Worm (Caenorhabditis elegans) whole organism, L3 larva: ENCODE results near the gene Y17G7B.8.

Experiments used
- R02D3.7 ChIP-seq: fragments of 150-350 bp; optimal IDR thresholded peaks from 2 replicates; lab custom pipeline; 2014; ENCODE audit warnings: missing biosample characterization, missing genetic modification characterization
- ZK546.5 ChIP-seq: sonication (generic microtip); optimal IDR thresholded peaks from 2 replicates; lab custom pipeline; 2017; ENCODE audit warnings: missing biosample characterization, missing genetic modification characterization
- aly-2 ChIP-seq: fragments of 150-350 bp; optimal IDR thresholded peaks from 2 replicates; lab custom pipeline; 2014; ENCODE audit warnings: missing biosample characterization, missing genetic modification characterization
- ama-1 ChIP-seq: fragments of 150-350 bp; optimal IDR thresholded peaks from 2 replicates; lab custom pipeline; 2018
- egl-5 ChIP-seq: fragments of 150-350 bp; optimal IDR thresholded peaks from 2 replicates; lab custom pipeline; 2017; ENCODE audit warnings: missing biosample characterization, missing genetic modification reagents, missing genetic modification characterization, inconsistent platforms
- elt-2 ChIP-seq: sonication (generic microtip); optimal IDR thresholded peaks from 2 replicates; lab custom pipeline; 2016; ENCODE audit warnings: missing genetic modification reagents, mild to moderate bottlenecking, missing genetic modification characterization, missing compliant biosample characterization
- fos-1 ChIP-seq: fragments of 150-350 bp; optimal IDR thresholded peaks from 2 replicates; lab custom pipeline; 2014; ENCODE audit warnings: missing biosample characterization, missing genetic modification characterization
- nhr-28 ChIP-seq: fragments of 150-350 bp; optimal IDR thresholded peaks from 2 replicates; lab custom pipeline; 2014; ENCODE audit warnings: missing biosample characterization, missing genetic modification characterization
- sea-2 ChIP-seq: fragments of 150-350 bp; sonication (generic microtip); optimal IDR thresholded peaks from 4 replicates; lab custom pipeline; 2014; ENCODE audit warnings: missing biosample characterization, missing genetic modification reagents, missing genetic modification characterization
- snpc-4 ChIP-seq: fragments of 150-350 bp; optimal IDR thresholded peaks from 2 replicates; lab custom pipeline; 2014; ENCODE audit warnings: missing biosample characterization, missing genetic modification characterization
- unc-39 ChIP-seq: sonication (generic microtip); optimal IDR thresholded peaks from 4 replicates; lab custom pipeline; 2017; ENCODE audit warnings: missing biosample characterization, missing genetic modification characterization
- zag-1 ChIP-seq: fragments of 150-350 bp; optimal IDR thresholded peaks from 2 replicates; lab custom pipeline; 2014; ENCODE audit warnings: missing biosample characterization, missing genetic modification characterization

DNA sequence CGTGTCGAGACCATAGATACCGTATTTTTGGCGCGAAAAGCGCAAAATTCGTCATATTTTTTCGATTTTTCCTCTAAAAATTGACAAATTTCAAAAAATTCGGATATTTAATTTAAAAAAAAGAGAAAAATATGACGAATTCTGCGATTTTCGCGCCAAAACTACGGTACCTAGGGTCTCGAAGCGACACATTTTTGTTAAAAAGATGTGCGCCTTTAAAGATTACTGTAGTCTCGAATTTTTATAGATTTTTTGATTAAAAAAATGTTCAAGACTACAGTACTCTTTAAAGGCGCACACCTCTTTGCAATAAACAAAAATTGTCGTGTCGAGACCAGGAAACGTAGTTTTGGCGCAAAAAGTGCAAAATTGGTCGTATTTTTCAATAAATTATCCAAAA is 8.5 kb upstream of the Y17G7B.8 start:
- TF ChIP-seq egl-5 (tag; lab: Kevin White, UChicago) (no peak), nhr-28 (tag; lab: Kevin White, UChicago) (no peak), aly-2 (tag; lab: Kevin White, UChicago) (no peak), ama-1 (lab: Kevin White, UChicago) (no peak), elt-2 (tag; lab: Kevin White, UChicago) (no peak), fos-1 (tag; lab: Kevin White, UChicago) (no peak), sea-2 (no peak), zag-1 (tag; lab: Kevin White, UChicago) (no peak), snpc-4 (tag; lab: Kevin White, UChicago) (no peak), R02D3.7 (tag; lab: Kevin White, UChicago) (no peak), unc-39 (tag; lab: Kevin White, UChicago) (no peak), ZK546.5 (tag; lab: Kevin White, UChicago) (no peak)
